Fruit fly (Drosophila melanogaster): Measurements from ENCODE around the gene CG34007.
"Not testable (repeated sequence)": the region's sequence is repeated elsewhere in the genome, so short reads cannot be mapped to it uniquely, and the experiment has no call there.

Gene CG34007

dm6 chr2L:20494423-20495052 is at the start of gene CG34007 (continued):
- TF ChIP-seq crol (GFP tag; IDR thresholded peaks at IDR 0.05) (peak; percentile 64), Tbp (GFP tag; optimal IDR thresholded peaks at IDR 0.05) (no peak), toy (GFP tag; IDR thresholded peaks at IDR 0.05) (no peak), C15 (GFP tag; IDR thresholded peaks at IDR 0.05) (no peak), CG4730 (GFP tag; IDR thresholded peaks at IDR 0.05) (peak; percentile 38; the same call in 1 of the 2 replicates), nom (GFP tag; optimal IDR thresholded peaks at IDR 0.05) (no peak), twi (tag; optimal IDR thresholded peaks at IDR 0.05) (peak; percentile 90), pzg (GFP tag; optimal IDR thresholded peaks at IDR 0.05) (no peak), gro (GFP tag; optimal IDR thresholded peaks at IDR 0.05) (no peak), D (optimal IDR thresholded peaks at IDR 0.05) (no peak), D (GFP tag; optimal IDR thresholded peaks at IDR 0.05) (peak; percentile 85), Optix (GFP tag; IDR thresholded peaks at IDR 0.05) (no peak), Hr3 (GFP tag; optimal IDR thresholded peaks at IDR 0.05) (peak; percentile 83), CG13123 (GFP tag; optimal IDR thresholded peaks at IDR 0.05) (peak; percentile 47), Eip74EF (GFP tag; optimal IDR thresholded peaks at IDR 0.05) (peak in 1 of 2 experiments; percentile 91), CG12942 (GFP tag; optimal IDR thresholded peaks at IDR 0.05) (peak; percentile 37), Hr51 (GFP tag; optimal IDR thresholded peaks at IDR 0.05) (peak in 1 of 2 experiments; percentile 87), CG9215 (GFP tag; IDR thresholded peaks at IDR 0.05) (0 out of 2 replicates have a peak, but pooled peaks have one; percentile 14), CG9932 (GFP tag; IDR thresholded peaks at IDR 0.05) (0 out of 2 replicates have a peak, but pooled peaks have one; percentile 10), H2.0 (GFP tag; IDR thresholded peaks at IDR 0.05) (0 out of 2 replicates have a peak, but pooled peaks have one; percentile 39), bowl (GFP tag; IDR thresholded peaks at IDR 0.05) (no peak), sc (optimal IDR thresholded peaks at IDR 0.05) (no peak), sc (GFP tag; optimal IDR thresholded peaks at IDR 0.05) (peak; percentile 86), CG10462 (GFP tag; optimal IDR thresholded peaks at IDR 0.05) (peak; percentile 25), CG6765 (GFP tag; optimal IDR thresholded peaks at IDR 0.05) (no peak), CG15269 (tag; optimal IDR thresholded peaks at IDR 0.05) (peak; percentile 82), abd-A (tag; optimal IDR thresholded peaks at IDR 0.05) (no peak), CG4404 (GFP tag; IDR thresholded peaks at IDR 0.05) (peak; percentile 59), grn (GFP tag; optimal IDR thresholded peaks at IDR 0.05) (no peak), CG3163 (GFP tag; optimal IDR thresholded peaks at IDR 0.05) (peak; percentile 29), TFAM (GFP tag; optimal IDR thresholded peaks at IDR 0.05) (no peak), CG30020 (tag; optimal IDR thresholded peaks at IDR 0.05) (peak; percentile 83), ac (GFP tag; optimal IDR thresholded peaks at IDR 0.05) (peak; percentile 25), CG10543 (GFP tag; optimal IDR thresholded peaks at IDR 0.05) (peak; percentile 9), peb (GFP tag; IDR thresholded peaks at IDR 0.05) (no peak; the same call in 1 of the 2 replicates), CG18619 (GFP tag; optimal IDR thresholded peaks at IDR 0.05) (peak; percentile 66), CG34224 (GFP tag; IDR thresholded peaks at IDR 0.05; ENCODE audit: partially characterized antibody) (no peak)

- not testable (repeated sequence) for TF ChIP-seq tna (GFP tag; IDR thresholded peaks at IDR 0.05; ENCODE audit: partially characterized antibody); Hey (tag; optimal IDR thresholded peaks at IDR 0.05); hb (GFP tag; IDR thresholded peaks at IDR 0.05; ENCODE audit: partially characterized antibody)
Observed at dm6 chr2L:20449864-20450263, 45.0 kb upstream of the CG34007 start, which contains the start of the genes CG31683 and CG31687. Gene CG31683 (minus strand): TSS chr2L:20449964. Gene CG31687 (plus strand): TSS chr2L:20450225.

Data from whole organism, embryonic.